Fruit fly (Drosophila melanogaster) whole organism, prepupa: ENCODE results near the gene GstZ1.

ENCODE experiments used
- CG10631 ChIP-seq: fragments of 200-800 bp; sonication (Bioruptor generic); optimal IDR thresholded peaks from 2 replicates; lab custom pipeline; 2016; ENCODE audit warnings: missing biosample characterization, missing genetic modification characterization
- CG10669 ChIP-seq: fragments of 200-800 bp; sonication (Bioruptor generic); optimal IDR thresholded peaks from 3 replicates; lab custom pipeline; 2018; ENCODE audit warnings: missing biosample characterization, mild to moderate bottlenecking, missing genetic modification characterization, moderate library complexity
- CG11294 ChIP-seq: fragments of 200-800 bp; sonication (Bioruptor generic); IDR thresholded peaks from 2 replicates; pipeline ENCODE4 v1.3.6; 2022; ENCODE audit warnings: missing biosample characterization, missing genetic modification characterization
- CG11902 ChIP-seq: fragments of 200-800 bp; sonication (Bioruptor generic); optimal IDR thresholded peaks from 3 replicates; lab custom pipeline; 2016; ENCODE audit warnings: missing biosample characterization, missing genetic modification characterization
- CG15336 ChIP-seq: fragments of 200-800 bp; sonication (Bioruptor generic); IDR thresholded peaks from 2 replicates; pipeline ENCODE4 v1.3.6; 2022; ENCODE audit warnings: missing biosample characterization, missing genetic modification characterization
- CG1621 ChIP-seq: fragments of 200-800 bp; sonication (Bioruptor generic); optimal IDR thresholded peaks from 3 replicates; lab custom pipeline; 2018; ENCODE audit warnings: missing biosample characterization, mild to moderate bottlenecking, missing genetic modification characterization
- CG3032 ChIP-seq: fragments of 200-800 bp; optimal IDR thresholded peaks from 2 replicates; lab custom pipeline; 2019; ENCODE audit warnings: missing biosample characterization, mild to moderate bottlenecking, missing genetic modification characterization, moderate library complexity
- CG31627 ChIP-seq: fragments of 200-800 bp; sonication (Bioruptor generic); optimal IDR thresholded peaks from 3 replicates; lab custom pipeline; 2016; ENCODE audit warnings: missing biosample characterization, missing genetic modification characterization
- CG32006 ChIP-seq: fragments of 200-800 bp; sonication (Bioruptor generic); optimal IDR thresholded peaks from 3 replicates; lab custom pipeline; 2017; ENCODE audit warnings: missing biosample characterization, mild to moderate bottlenecking, missing genetic modification characterization
- CG34406 ChIP-seq: fragments of 200-800 bp; sonication (Bioruptor generic); optimal IDR thresholded peaks from 3 replicates; lab custom pipeline; 2016; ENCODE audit warnings: missing biosample characterization, missing genetic modification characterization
- CG4318 ChIP-seq: fragments of 200-800 bp; sonication (Bioruptor generic); optimal IDR thresholded peaks from 3 replicates; lab custom pipeline; 2017; ENCODE audit warnings: missing biosample characterization, mild to moderate bottlenecking, missing genetic modification characterization
- CG6276 ChIP-seq: fragments of 200-800 bp; sonication (Bioruptor generic); optimal IDR thresholded peaks from 2 replicates; lab custom pipeline; 2017; ENCODE audit warnings: missing biosample characterization, mild to moderate bottlenecking, missing genetic modification characterization
- CG6808 ChIP-seq: fragments of 200-800 bp; sonication (Bioruptor generic); optimal IDR thresholded peaks from 3 replicates; lab custom pipeline; 2017; ENCODE audit warnings: missing biosample characterization, missing genetic modification characterization, mild to moderate bottlenecking, moderate library complexity, missing genetic modification reagents
- CG6854 ChIP-seq: fragments of 200-800 bp; sonication (Bioruptor generic); optimal IDR thresholded peaks from 2 replicates; lab custom pipeline; 2017; ENCODE audit warnings: missing biosample characterization, mild to moderate bottlenecking, missing genetic modification characterization
- CG7368 ChIP-seq: fragments of 200-800 bp; sonication (Bioruptor generic); optimal IDR thresholded peaks from 3 replicates; lab custom pipeline; 2016; ENCODE audit warnings: missing biosample characterization, missing genetic modification characterization
- CG8119 ChIP-seq: fragments of 200-800 bp; sonication (Bioruptor generic); IDR thresholded peaks from 3 replicates; pipeline ENCODE4 v1.3.6; 2022; ENCODE audit warnings: missing biosample characterization, missing genetic modification characterization
- CG8319 ChIP-seq: fragments of 200-800 bp; sonication (Bioruptor generic); optimal IDR thresholded peaks from 3 replicates; lab custom pipeline; 2016; ENCODE audit warnings: missing biosample characterization, missing genetic modification characterization
- CG8632 ChIP-seq: fragments of 200-800 bp; sonication (Bioruptor generic); optimal IDR thresholded peaks from 3 replicates; lab custom pipeline; 2016; ENCODE audit warnings: missing biosample characterization, missing genetic modification characterization
- CG9139 ChIP-seq: fragments of 200-800 bp; sonication (Bioruptor generic); optimal IDR thresholded peaks from 3 replicates; lab custom pipeline; 2017; ENCODE audit warnings: missing biosample characterization, mild to moderate bottlenecking, missing genetic modification characterization
- Eip75B ChIP-seq: fragments of 200-800 bp; sonication (Bioruptor generic); optimal IDR thresholded peaks from 3 replicates; lab custom pipeline; 2016; ENCODE audit warnings: missing biosample characterization, missing genetic modification characterization
- Eip78C ChIP-seq: fragments of 200-800 bp; sonication (Bioruptor generic); peaks from one replicate; lab custom pipeline; 2016; ENCODE audit warnings: missing biosample characterization, missing genetic modification characterization
- Eip93F ChIP-seq: fragments of 200-800 bp; sonication (Bioruptor generic); optimal IDR thresholded peaks from 2 replicates; lab custom pipeline; 2016; ENCODE audit warnings: missing biosample characterization, mild to moderate bottlenecking, missing genetic modification characterization
- Ets21C ChIP-seq: fragments of 200-800 bp; sonication (Bioruptor generic); optimal IDR thresholded peaks from 3 replicates; lab custom pipeline; 2016; ENCODE audit warnings: missing biosample characterization, missing genetic modification characterization
- Ets96B ChIP-seq: fragments of 200-800 bp; optimal IDR thresholded peaks from 2 replicates; lab custom pipeline; 2019; ENCODE audit warnings: missing biosample characterization, mild to moderate bottlenecking, missing genetic modification characterization, moderate library complexity
- Gug ChIP-seq: fragments of 200-800 bp; sonication (Bioruptor generic); IDR thresholded peaks from 2 replicates; pipeline ENCODE4 v1.3.6; 2022; ENCODE audit warnings: missing biosample characterization, missing genetic modification characterization
- Hr38 ChIP-seq: sonication (Bioruptor generic); optimal IDR thresholded peaks from 2 replicates; lab custom pipeline; 2016; ENCODE audit warnings: missing biosample characterization, missing genetic modification characterization
- Hr39 ChIP-seq: fragments of 200-800 bp; sonication (Bioruptor generic); optimal IDR thresholded peaks from 2 replicates; lab custom pipeline; 2016; ENCODE audit warnings: missing biosample characterization, missing genetic modification characterization
- Hr4 ChIP-seq: fragments of 200-800 bp; sonication (Bioruptor generic); optimal IDR thresholded peaks from 3 replicates; lab custom pipeline; 2016; ENCODE audit warnings: missing biosample characterization, missing genetic modification characterization
- Lpt ChIP-seq: fragments of 200-800 bp; sonication (Bioruptor generic); optimal IDR thresholded peaks from 3 replicates; lab custom pipeline; 2016; ENCODE audit warnings: missing biosample characterization, missing genetic modification characterization
- Met ChIP-seq: fragments of 200-800 bp; sonication (Bioruptor generic); optimal IDR thresholded peaks from 3 replicates; lab custom pipeline; 2016; ENCODE audit warnings: missing biosample characterization, missing genetic modification characterization
- Smox ChIP-seq: fragments of 200-800 bp; sonication (Bioruptor generic); optimal IDR thresholded peaks from 3 replicates; lab custom pipeline; 2016; ENCODE audit warnings: missing biosample characterization, missing genetic modification characterization
- Sox15 ChIP-seq: fragments of 200-800 bp; sonication (Bioruptor generic); optimal IDR thresholded peaks from 3 replicates; lab custom pipeline; 2016; ENCODE audit warnings: missing biosample characterization, missing genetic modification characterization
- achi ChIP-seq: fragments of 200-800 bp; sonication (Bioruptor generic); optimal IDR thresholded peaks from 3 replicates; lab custom pipeline; 2016; ENCODE audit warnings: missing biosample characterization, missing genetic modification characterization
- acj6 ChIP-seq: fragments of 200-800 bp; sonication (Bioruptor generic); optimal IDR thresholded peaks from 3 replicates; lab custom pipeline; 2016; ENCODE audit warnings: missing biosample characterization, missing genetic modification characterization
- cyc ChIP-seq: fragments of 200-800 bp; sonication (Bioruptor generic); optimal IDR thresholded peaks from 3 replicates; lab custom pipeline; 2016; ENCODE audit warnings: missing biosample characterization, missing genetic modification characterization
- dsx ChIP-seq: fragments of 200-800 bp; optimal IDR thresholded peaks from 3 replicates; lab custom pipeline; 2019; ENCODE audit warnings: missing biosample characterization, mild to moderate bottlenecking, missing genetic modification characterization, moderate library complexity; ENCODE audit not compliant: poor library complexity, severe bottlenecking
- eg ChIP-seq: fragments of 200-800 bp; sonication (Bioruptor generic); IDR thresholded peaks from 3 replicates; pipeline ENCODE4 v1.3.6; 2022; ENCODE audit warnings: missing biosample characterization, missing genetic modification characterization
- esn ChIP-seq: fragments of 200-800 bp; sonication (Bioruptor generic); optimal IDR thresholded peaks from 2 replicates; lab custom pipeline; 2016; ENCODE audit warnings: missing biosample characterization, mild to moderate bottlenecking, missing genetic modification characterization, moderate library complexity
- fd59A ChIP-seq: fragments of 200-800 bp; sonication (Bioruptor generic); optimal IDR thresholded peaks from 2 replicates; lab custom pipeline; 2017; ENCODE audit warnings: missing biosample characterization, mild to moderate bottlenecking, missing genetic modification characterization, missing genetic modification reagents
- fd85E ChIP-seq: fragments of 200-800 bp; sonication (Bioruptor generic); optimal IDR thresholded peaks from 3 replicates; lab custom pipeline; 2016; ENCODE audit warnings: missing biosample characterization, missing genetic modification characterization
- lz ChIP-seq: fragments of 200-800 bp; sonication (Bioruptor generic); optimal IDR thresholded peaks from 3 replicates; lab custom pipeline; 2016; ENCODE audit warnings: missing biosample characterization, missing genetic modification characterization
- pdm3 ChIP-seq: fragments of 200-800 bp; sonication (Bioruptor generic); optimal IDR thresholded peaks from 3 replicates; lab custom pipeline; 2016; ENCODE audit warnings: missing biosample characterization, missing genetic modification characterization
- salr ChIP-seq, 2 experiments: fragments of 200-800 bp; sonication (Bioruptor generic); optimal IDR thresholded peaks; 3 replicates each; lab custom pipeline; 2016 to 2018; ENCODE audit warnings: missing biosample characterization in 2 of 2, missing genetic modification characterization in 2 of 2, mild to moderate bottlenecking in 1 of 2
- spab ChIP-seq: fragments of 200-800 bp; sonication (Bioruptor generic); optimal IDR thresholded peaks from 2 replicates; lab custom pipeline; 2017; ENCODE audit warnings: missing biosample characterization, mild to moderate bottlenecking, missing genetic modification characterization, missing genetic modification reagents
- ss ChIP-seq, 2 experiments: fragments of 200-800 bp; sonication (Bioruptor generic); optimal IDR thresholded peaks; 2 replicates in 1 of 2; 3 replicates in 1 of 2; lab custom pipeline; 2017 to 2018; ENCODE audit warnings: mild to moderate bottlenecking in 2 of 2, missing biosample characterization in 2 of 2, missing genetic modification characterization in 2 of 2, moderate library complexity in 1 of 2
- svp ChIP-seq: fragments of 200-800 bp; sonication (Bioruptor generic); peaks from one replicate; lab custom pipeline; 2016; ENCODE audit warnings: missing biosample characterization, missing genetic modification characterization
- topi ChIP-seq: fragments of 200-800 bp; sonication (Bioruptor generic); optimal IDR thresholded peaks from 3 replicates; lab custom pipeline; 2016; ENCODE audit warnings: missing biosample characterization, missing genetic modification characterization
- vri ChIP-seq: fragments of 200-800 bp; sonication (Bioruptor generic); optimal IDR thresholded peaks from 3 replicates; lab custom pipeline; 2016; ENCODE audit warnings: missing biosample characterization, mild to moderate bottlenecking, missing genetic modification characterization

Gene GstZ1

dm6 chr3R:9428988-9429387 lies 27.4 kb downstream of the GstZ1 start (continued):
- TF ChIP-seq Smox (GFP tag; lab: Kevin White, UChicago) (peak; percentile 63), lz (GFP tag; lab: Kevin White, UChicago) (peak; percentile 41), Hr39 (GFP tag; lab: Kevin White, UChicago) (peak; percentile 66), topi (peak; percentile 56), achi (GFP tag; lab: Kevin White, UChicago) (peak; percentile 39), salr (GFP tag; optimal IDR thresholded peaks at IDR 0.05; lab: Kevin White, UChicago) (no peak), ss (GFP tag; optimal IDR thresholded peaks at IDR 0.05; lab: Kevin White, UChicago) (no peak), fd85E (no peak), CG34406 (peak; percentile 27), spab (GFP tag; lab: Kevin White, UChicago) (no peak), CG1621 (tag; lab: Kevin White, UChicago) (no peak), CG10669 (GFP tag; lab: Kevin White, UChicago) (no peak), Ets21C (GFP tag; lab: Kevin White, UChicago) (peak; percentile 2), svp (GFP tag; lab: Kevin White, UChicago) (peak; percentile 89), Sox15 (GFP tag; lab: Kevin White, UChicago) (no peak), Eip75B (GFP tag; lab: Kevin White, UChicago) (no peak)
- TF ChIP-seq, all 60 proteins: peak for 25

- TF ChIP-seq Hr38 (no peak), vri (peak; percentile 61), CG4318 (GFP tag; lab: Kevin White, UChicago) (no peak), CG1621 (tag; lab: Kevin White, UChicago) (peak; percentile 56), ss (GFP tag; optimal IDR thresholded peaks at IDR 0.05; lab: Kevin White, UChicago) (peak; percentile 79 to 82), Hr39 (GFP tag; lab: Kevin White, UChicago) (no peak), CG10631 (no peak), Lpt (GFP tag; lab: Kevin White, UChicago) (peak; percentile 62), CG6808 (GFP tag; lab: Kevin White, UChicago) (peak; percentile 76), acj6 (GFP tag; lab: Kevin White, UChicago) (no peak), lz (GFP tag; lab: Kevin White, UChicago) (no peak), CG11902 (GFP tag; lab: Kevin White, UChicago) (no peak), eg (GFP tag; lab: Robert Waterston, UW) (peak; percentile 71; the same call in 2 of the 3 replicates), CG15336 (peak; percentile 80), dsx (GFP tag; lab: Kevin White, UChicago) (peak; percentile 20), pdm3 (GFP tag; lab: Kevin White, UChicago) (no peak), CG3032 (tag; lab: Kevin White, UChicago) (no peak), CG8119 (GFP tag; lab: Robert Waterston, UW) (peak; percentile 71; the same call in 2 of the 3 replicates), CG31627 (GFP tag; lab: Kevin White, UChicago) (no peak), CG32006 (peak; percentile 21), CG6854 (GFP tag; lab: Kevin White, UChicago) (peak; percentile 74), CG10669 (GFP tag; lab: Kevin White, UChicago) (peak; percentile 28), CG8632 (peak; percentile 26), CG7368 (peak; percentile 45), cyc (no peak), CG34406 (no peak), svp (GFP tag; lab: Kevin White, UChicago) (peak; percentile 83), CG9139 (GFP tag; lab: Kevin White, UChicago) (peak; percentile 88), Met (GFP tag; lab: Kevin White, UChicago) (peak; percentile 7), CG8319 (GFP tag; lab: Kevin White, UChicago) (no peak), Hr4 (GFP tag; lab: Kevin White, UChicago) (no peak), spab (GFP tag; lab: Kevin White, UChicago) (peak; percentile 53), Eip78C (GFP tag; lab: Kevin White, UChicago) (peak; percentile 53), fd59A (GFP tag; lab: Kevin White, UChicago) (no peak), topi (no peak), esn (GFP tag; lab: Kevin White, UChicago) (peak; percentile 1), Eip93F (no peak), CG11294 (GFP tag; lab: Robert Waterston, UW) (no peak; the same call in 1 of the 2 replicates), fd85E (peak; percentile 14), salr (GFP tag; optimal IDR thresholded peaks at IDR 0.05; lab: Kevin White, UChicago) (peak in 1 of 2 experiments; percentile 50), Gug (GFP tag; lab: Robert Waterston, UW) (0 out of 2 replicates have a peak, but pooled peaks have one; percentile 20), Ets96B (peak; percentile 6), CG6276 (GFP tag; lab: Kevin White, UChicago) (peak; percentile 87)
Measured at dm6 chr3R:9428189-9428699, 28.1 kb downstream of the GstZ1 start.
